Fruit fly (Drosophila melanogaster) S2 (cell line): ENCODE results near the gene CG1640.

Source experiments
- CG8478 ChIP-seq: fragments of >200 bp; optimal IDR thresholded peaks from 2 replicates; lab custom pipeline; 2018
- CTCF ChIP-seq, 2 experiments: fragments of >200 bp; optimal IDR thresholded peaks; 2 replicates each; lab custom pipeline; 2018

DNA sequence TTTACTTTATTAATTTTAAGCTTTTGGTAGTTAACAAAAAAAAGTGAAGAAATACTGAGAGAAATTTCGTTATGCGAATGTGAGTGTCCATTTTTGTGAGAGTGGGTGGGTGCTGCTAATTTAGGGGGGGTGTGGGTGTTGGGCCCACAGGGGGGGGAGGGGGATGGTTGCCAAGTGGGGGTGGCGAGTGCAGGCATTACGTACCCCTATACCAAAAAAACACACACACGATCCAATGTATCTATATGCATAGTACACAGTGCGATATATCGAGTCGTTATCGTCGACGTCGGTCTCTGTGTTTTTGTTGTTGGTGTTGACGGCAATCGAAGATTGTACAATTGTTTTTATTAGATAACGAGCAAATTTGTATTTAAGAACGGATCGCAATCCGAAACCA is 46.9 kb upstream of the CG1640 start:
- TF ChIP-seq CTCF (optimal IDR thresholded peaks at IDR 0.05; lab: Kevin White, UChicago) (no peak), CG8478 (lab: Kevin White, UChicago) (no peak)
